Fruit fly (Drosophila melanogaster) whole organism, embryonic: Measurements from ENCODE around the gene CG17029.
A peak's percentile ranks its signal among the peaks of the same experiment; 100 is the strongest.

Experiments used
- Atf6 ChIP-seq: fragments of 200-800 bp; sonication (Bioruptor generic); IDR thresholded peaks from 2 replicates; pipeline ENCODE4 v1.3.6; 2022; ENCODE audit warnings: missing biosample characterization, missing genetic modification characterization
- Bteb2 ChIP-seq: fragments of 200-800 bp; sonication (Bioruptor generic); optimal IDR thresholded peaks from 2 replicates; lab custom pipeline; 2016; ENCODE audit warnings: missing biosample characterization, missing genetic modification characterization
- CG10274 ChIP-seq: fragments of 200-800 bp; sonication (Bioruptor generic); optimal IDR thresholded peaks from 3 replicates; lab custom pipeline; 2017; ENCODE audit warnings: missing biosample characterization, mild to moderate bottlenecking, missing genetic modification characterization
- CG10543 ChIP-seq: fragments of 200-800 bp; sonication (Bioruptor generic); optimal IDR thresholded peaks from 3 replicates; lab custom pipeline; 2017; ENCODE audit warnings: missing biosample characterization, mild to moderate bottlenecking, missing genetic modification characterization, moderate library complexity
- CG12071 ChIP-seq: fragments of 200-800 bp; sonication (Bioruptor generic); optimal IDR thresholded peaks from 3 replicates; lab custom pipeline; 2018; ENCODE audit warnings: missing biosample characterization, mild to moderate bottlenecking, missing genetic modification characterization
- CG13296 ChIP-seq: fragments of 200-800 bp; sonication (Bioruptor generic); optimal IDR thresholded peaks from 3 replicates; lab custom pipeline; 2018; ENCODE audit warnings: missing biosample characterization, mild to moderate bottlenecking, missing genetic modification characterization
- CG13894 ChIP-seq: fragments of 200-800 bp; sonication (Bioruptor generic); optimal IDR thresholded peaks from 3 replicates; lab custom pipeline; 2018; ENCODE audit warnings: missing biosample characterization, mild to moderate bottlenecking, missing genetic modification characterization, moderate library complexity
- CG15269 ChIP-seq: fragments of 200-800 bp; sonication (Bioruptor generic); optimal IDR thresholded peaks from 2 replicates; lab custom pipeline; 2018; ENCODE audit warnings: missing biosample characterization, mild to moderate bottlenecking, missing genetic modification characterization, moderate library complexity
- CG2199 ChIP-seq: fragments of 200-800 bp; sonication (Bioruptor generic); IDR thresholded peaks from 3 replicates; pipeline ENCODE4 v1.3.6; 2022; ENCODE audit warnings: missing biosample characterization, missing genetic modification characterization
- CG2678 ChIP-seq: fragments of 200-800 bp; sonication (Bioruptor generic); optimal IDR thresholded peaks from 3 replicates; lab custom pipeline; 2019; ENCODE audit warnings: missing biosample characterization, mild to moderate bottlenecking, missing genetic modification characterization, moderate library complexity
- CG32767 ChIP-seq: fragments of 200-800 bp; sonication (Bioruptor generic); IDR thresholded peaks from 2 replicates; pipeline ENCODE4 v1.3.6; 2022; ENCODE audit warnings: missing biosample characterization, missing genetic modification characterization
- CG34376 ChIP-seq: fragments of 200-800 bp; sonication (Bioruptor generic); optimal IDR thresholded peaks from 2 replicates; lab custom pipeline; 2018; ENCODE audit warnings: missing biosample characterization, mild to moderate bottlenecking, missing genetic modification characterization
- CG42726 ChIP-seq: fragments of 200-800 bp; sonication (Bioruptor generic); IDR thresholded peaks from 2 replicates; pipeline ENCODE4 v1.3.6; 2022; ENCODE audit warnings: missing biosample characterization, missing genetic modification characterization; ENCODE audit not compliant: partially characterized antibody
- CG6175 ChIP-seq: fragments of 200-800 bp; sonication (Bioruptor generic); IDR thresholded peaks from 3 replicates; pipeline ENCODE4 v1.3.6; 2022; ENCODE audit warnings: missing biosample characterization, missing genetic modification characterization
- CG9215 ChIP-seq: fragments of 200-800 bp; sonication (Bioruptor generic); IDR thresholded peaks from 2 replicates; pipeline ENCODE4 v1.3.6; 2022; ENCODE audit warnings: missing biosample characterization, missing genetic modification characterization
- Dp ChIP-seq: fragments of 200-800 bp; sonication (Bioruptor generic); optimal IDR thresholded peaks from 2 replicates; lab custom pipeline; 2018; ENCODE audit warnings: missing biosample characterization, mild to moderate bottlenecking, missing genetic modification characterization, moderate library complexity
- E2f1 ChIP-seq: fragments of 200-800 bp; sonication (Bioruptor generic); IDR thresholded peaks from 2 replicates; pipeline ENCODE4 v1.3.6; 2022; ENCODE audit warnings: missing biosample characterization, missing genetic modification characterization
- E2f2 ChIP-seq: fragments of 200-800 bp; sonication (Bioruptor generic); IDR thresholded peaks from 2 replicates; pipeline ENCODE4 v1.3.6; 2022; ENCODE audit warnings: missing biosample characterization, missing genetic modification characterization
- Fer1 ChIP-seq: fragments of 200-800 bp; sonication (Bioruptor generic); optimal IDR thresholded peaks from 2 replicates; lab custom pipeline; 2017; ENCODE audit warnings: missing biosample characterization, mild to moderate bottlenecking, missing genetic modification characterization
- Fer2 ChIP-seq: fragments of 200-800 bp; sonication (Bioruptor generic); optimal IDR thresholded peaks from 2 replicates; lab custom pipeline; 2018; ENCODE audit warnings: missing biosample characterization, mild to moderate bottlenecking, missing genetic modification characterization, moderate library complexity
- HLH54F ChIP-seq: fragments of 200-800 bp; sonication (Bioruptor generic); optimal IDR thresholded peaks from 3 replicates; lab custom pipeline; 2016; ENCODE audit warnings: missing biosample characterization, missing genetic modification characterization
- Hr51 ChIP-seq, 2 experiments: fragments of 200-800 bp; sonication (Bioruptor generic); optimal IDR thresholded peaks; 2 replicates in 1 of 2; 3 replicates in 1 of 2; lab custom pipeline; 2016 to 2018; ENCODE audit warnings: missing biosample characterization in 2 of 2, missing genetic modification characterization in 2 of 2, mild to moderate bottlenecking in 1 of 2, moderate library complexity in 1 of 2
- Jarid2 ChIP-seq: fragments of 200-800 bp; sonication (Bioruptor generic); optimal IDR thresholded peaks from 3 replicates; lab custom pipeline; 2017; ENCODE audit warnings: mild to moderate bottlenecking, missing biosample characterization, missing genetic modification reagents, missing genetic modification characterization
- Kr ChIP-seq: fragments of 200-800 bp; sonication (Bioruptor generic); optimal IDR thresholded peaks from 2 replicates; lab custom pipeline; 2017; ENCODE audit warnings: missing biosample characterization, mild to moderate bottlenecking, missing genetic modification characterization
- Med ChIP-seq: fragments of 200-800 bp; sonication (Bioruptor generic); peaks from one replicate; lab custom pipeline; 2016; ENCODE audit warnings: missing biosample characterization, missing genetic modification characterization, mild to moderate bottlenecking, inconsistent platforms, moderate library complexity
- Trl ChIP-seq, 3 experiments: fragments of >200 bp in 2 of 3; fragments of 200-800 bp in 1 of 3; sonication (Bioruptor generic) in 1 of 3; optimal IDR thresholded peaks; 2 replicates in 1 of 3; 3 replicates in 2 of 3; lab custom pipeline; 2016 to 2017; ENCODE audit warnings: missing biosample characterization in 1 of 3, missing genetic modification characterization in 1 of 3
- Xrp1 ChIP-seq: fragments of 200-800 bp; sonication (Bioruptor generic); IDR thresholded peaks from 2 replicates; pipeline ENCODE4 v1.3.6; 2022; ENCODE audit warnings: missing biosample characterization, missing genetic modification characterization
- ac ChIP-seq: fragments of 200-800 bp; sonication (Bioruptor generic); optimal IDR thresholded peaks from 3 replicates; lab custom pipeline; 2017; ENCODE audit warnings: missing biosample characterization, mild to moderate bottlenecking, missing genetic modification characterization
- caup ChIP-seq: fragments of 200-800 bp; sonication (Bioruptor generic); optimal IDR thresholded peaks from 3 replicates; lab custom pipeline; 2017; ENCODE audit warnings: missing biosample characterization, mild to moderate bottlenecking, missing genetic modification characterization, moderate library complexity; ENCODE audit not compliant: severe bottlenecking
- chinmo ChIP-seq: fragments of 200-800 bp; sonication (Bioruptor generic); IDR thresholded peaks from 4 replicates; pipeline ENCODE4 v1.3.6; 2022; ENCODE audit warnings: missing biosample characterization, missing genetic modification characterization; ENCODE audit not compliant: partially characterized antibody
- crp ChIP-seq, 2 experiments: fragments of 200-800 bp; sonication (Bioruptor generic); optimal IDR thresholded peaks; 2 replicates in 1 of 2; 3 replicates in 1 of 2; lab custom pipeline; 2017; ENCODE audit warnings: missing biosample characterization in 2 of 2, missing genetic modification characterization in 2 of 2, mild to moderate bottlenecking in 1 of 2, moderate library complexity in 1 of 2
- dysf ChIP-seq: fragments of 200-800 bp; sonication (Bioruptor generic); IDR thresholded peaks from 3 replicates; pipeline ENCODE4 v1.3.6; 2022; ENCODE audit warnings: missing biosample characterization, missing genetic modification characterization
- fd102C ChIP-seq: fragments of 200-800 bp; sonication (Bioruptor generic); optimal IDR thresholded peaks from 2 replicates; lab custom pipeline; 2018; ENCODE audit warnings: missing biosample characterization, mild to moderate bottlenecking, missing genetic modification characterization, moderate library complexity
- ftz-f1 ChIP-seq: fragments of 200-800 bp; sonication (Bioruptor generic); optimal IDR thresholded peaks from 2 replicates; lab custom pipeline; 2016; ENCODE audit warnings: missing biosample characterization, missing genetic modification characterization
- mirr ChIP-seq: fragments of 200-800 bp; sonication (Bioruptor generic); optimal IDR thresholded peaks from 3 replicates; lab custom pipeline; 2018; ENCODE audit warnings: missing biosample characterization, mild to moderate bottlenecking, missing genetic modification characterization
- odd ChIP-seq: fragments of 200-800 bp; sonication (Bioruptor generic); optimal IDR thresholded peaks from 2 replicates; lab custom pipeline; 2017; ENCODE audit warnings: missing biosample characterization, mild to moderate bottlenecking, missing genetic modification characterization
- pho ChIP-seq: fragments of 200-800 bp; sonication (Bioruptor generic); optimal IDR thresholded peaks from 2 replicates; lab custom pipeline; 2016; ENCODE audit warnings: missing biosample characterization, missing genetic modification characterization
- pita ChIP-seq: fragments of 200-800 bp; sonication (Bioruptor generic); optimal IDR thresholded peaks from 2 replicates; lab custom pipeline; 2017; ENCODE audit warnings: missing biosample characterization, mild to moderate bottlenecking, missing genetic modification characterization
- row ChIP-seq: fragments of 200-800 bp; sonication (Bioruptor generic); IDR thresholded peaks from 3 replicates; pipeline ENCODE4 v1.3.6; 2022; ENCODE audit warnings: missing biosample characterization, missing genetic modification characterization
- sug ChIP-seq: fragments of 200-800 bp; optimal IDR thresholded peaks from 2 replicates; lab custom pipeline; 2019; ENCODE audit warnings: missing biosample characterization, mild to moderate bottlenecking, missing genetic modification characterization, moderate library complexity
- twi ChIP-seq: fragments of 200-800 bp; optimal IDR thresholded peaks from 2 replicates; lab custom pipeline; 2019; ENCODE audit warnings: missing biosample characterization, mild to moderate bottlenecking, missing genetic modification characterization, moderate library complexity

The CG17029 gene

DNA sequence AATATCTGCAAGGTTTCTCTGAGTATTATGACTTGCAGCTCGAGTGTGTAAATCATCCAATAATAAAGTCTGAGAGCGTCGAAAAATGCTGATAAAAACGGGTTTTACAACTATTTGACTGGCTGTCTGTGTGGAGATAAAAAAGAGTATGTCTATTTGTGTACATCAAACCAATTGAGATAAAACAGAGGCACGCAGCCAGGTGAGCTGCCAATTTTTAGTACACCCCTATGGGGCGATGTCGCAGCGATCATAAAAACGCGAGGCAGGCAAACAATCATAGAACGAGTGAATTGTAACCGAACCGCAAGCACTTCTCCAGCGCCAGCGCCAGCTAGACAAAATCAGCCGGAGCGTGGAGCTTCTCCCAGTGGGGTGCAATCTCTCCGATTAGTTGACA lies 3.2 kb downstream of the CG17029 start, which contains the start of gene CG17027:
TSS of gene CG17027 (plus strand) at position 189 of the 400 bp plus-strand sequence.
- no peak for TF ChIP-seq Hr51 (GFP tag; optimal IDR thresholded peaks at IDR 0.05; lab: Kevin White, UChicago)
- peak; percentile 53 for TF ChIP-seq CG13894 (tag; lab: Kevin White, UChicago)
- TF ChIP-seq ac (GFP tag; lab: Kevin White, UChicago) = no peak
- TF ChIP-seq CG10543 (GFP tag; lab: Kevin White, UChicago) = peak; percentile 15
- TF ChIP-seq CG10274 = no peak
- peak; percentile 16 for TF ChIP-seq caup
- TF ChIP-seq Jarid2 (GFP tag; lab: Kevin White, UChicago) = no peak
- peak; percentile 35 for TF ChIP-seq CG2678
- TF ChIP-seq Xrp1 = no peak
- no peak for TF ChIP-seq CG9215 (GFP tag; lab: Robert Waterston, UW)
- no peak for TF ChIP-seq pho (GFP tag; lab: Kevin White, UChicago)
- no peak for TF ChIP-seq CG2199 (GFP tag; lab: Robert Waterston, UW)
- peak; percentile 6 for TF ChIP-seq CG15269 (tag; lab: Kevin White, UChicago)
- TF ChIP-seq Trl (optimal IDR thresholded peaks at IDR 0.05; lab: Kevin White, UChicago) = no peak
- TF ChIP-seq Trl (GFP tag; optimal IDR thresholded peaks at IDR 0.05; lab: Kevin White, UChicago) = no peak
- TF ChIP-seq fd102C (GFP tag; lab: Kevin White, UChicago) = no peak
- no peak for TF ChIP-seq CG32767 (GFP tag; lab: Robert Waterston, UW)
- peak; percentile 18 for TF ChIP-seq CG34376
- TF ChIP-seq HLH54F (GFP tag; lab: Kevin White, UChicago) = no peak
- TF ChIP-seq CG12071 (GFP tag; lab: Kevin White, UChicago) = peak; percentile 19
- TF ChIP-seq CG42726 (GFP tag; lab: Robert Waterston, UW) = 0 out of 2 replicates have a peak, but pooled peaks have one; percentile 9
- TF ChIP-seq Med (GFP tag; lab: Kevin White, UChicago) = peak; percentile 20
- TF ChIP-seq row = no peak
- TF ChIP-seq odd (GFP tag; lab: Kevin White, UChicago) = peak; percentile 3
- TF ChIP-seq Fer1 (GFP tag; lab: Kevin White, UChicago) = peak; percentile 0
- TF ChIP-seq mirr (GFP tag; lab: Kevin White, UChicago) = peak; percentile 5
- peak; percentile 50 for TF ChIP-seq sug
- no peak for TF ChIP-seq Bteb2 (GFP tag; lab: Kevin White, UChicago)
- no peak for TF ChIP-seq ftz-f1 (GFP tag; lab: Kevin White, UChicago)
- TF ChIP-seq dysf (GFP tag; lab: Robert Waterston, UW) = no peak
- no peak for TF ChIP-seq Atf6 (GFP tag; lab: Robert Waterston, UW)
- peak; percentile 39 for TF ChIP-seq CG13296 (GFP tag; lab: Kevin White, UChicago)
- TF ChIP-seq CG6175 (GFP tag; lab: Robert Waterston, UW) = peak; percentile 56; the same call in 2 of the 3 replicates

DNA sequence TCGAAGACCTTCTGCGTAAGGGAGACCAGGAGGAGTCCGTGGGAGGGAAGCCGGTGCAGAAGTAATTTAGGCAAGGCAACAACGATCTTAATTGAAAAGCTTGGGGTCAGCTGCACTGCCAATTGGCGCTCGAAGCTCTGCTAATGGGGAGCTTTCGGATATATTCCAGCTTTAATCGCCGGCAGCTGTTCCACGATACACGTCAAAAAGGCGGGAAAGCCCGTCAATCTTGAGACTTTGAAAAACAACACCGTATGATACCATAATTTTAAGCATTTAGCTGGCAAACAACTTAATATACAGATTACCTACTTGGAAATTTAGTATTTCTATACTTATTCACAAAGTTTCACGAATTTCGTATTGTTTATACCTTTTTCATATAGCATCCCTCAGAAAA lies 4.7 kb downstream of the CG17029 start:
- peak; percentile 62; the same call in 1 of the 4 replicates for TF ChIP-seq chinmo (GFP tag; lab: Robert Waterston, UW)
- peak; percentile 66 for TF ChIP-seq E2f2 (GFP tag; lab: Robert Waterston, UW)
- 0 out of 2 replicates have a peak, but pooled peaks have one; percentile 7 for TF ChIP-seq E2f1 (GFP tag; lab: Robert Waterston, UW)
- no peak for TF ChIP-seq pita (GFP tag; lab: Kevin White, UChicago)
- TF ChIP-seq Dp = peak; percentile 36
- no peak for TF ChIP-seq Kr (GFP tag; lab: Kevin White, UChicago)
- TF ChIP-seq twi (tag; lab: Kevin White, UChicago) = no peak
- TF ChIP-seq Fer2 = no peak
- TF ChIP-seq crp (GFP tag; optimal IDR thresholded peaks at IDR 0.05; lab: Kevin White, UChicago) = peak in 1 of 2 experiments; percentile 48
